Worm (Caenorhabditis elegans): ENCODE results near the gene ulp-2.

DNA sequence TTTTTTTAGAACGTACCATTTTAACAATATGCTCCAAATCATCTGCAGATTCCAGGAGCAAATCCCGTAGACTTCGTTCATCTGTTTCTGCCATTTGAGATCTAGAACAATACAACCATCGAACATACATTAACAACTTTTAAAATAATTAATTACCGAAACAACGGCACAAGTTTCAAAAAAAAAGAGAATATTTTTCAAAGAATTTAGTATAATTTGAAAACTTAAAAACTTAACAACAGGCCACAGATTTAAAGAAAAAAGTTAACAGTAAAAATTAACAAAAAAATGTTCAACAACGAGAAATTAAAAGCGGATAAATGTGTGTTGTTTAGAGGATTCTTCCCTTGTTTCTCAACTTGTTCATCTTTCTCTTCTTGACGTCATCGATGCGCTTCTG is 15.8 kb downstream of the ulp-2 start, which contains the start of gene mdt-4:
- TF ChIP-seq F57C9.4 (tag; optimal IDR thresholded peaks at IDR 0.05) (no peak), K12H6.12 (tag; optimal IDR thresholded peaks at IDR 0.05) (no peak), sea-2 (GFP tag; IDR thresholded peaks at IDR 0.05) (no peak), hlh-12 (tag; optimal IDR thresholded peaks at IDR 0.05) (no peak)
